Fruit fly (Drosophila melanogaster) whole organism, pupa: ENCODE results near the gene CG9922.

Experiments used
- CG10348 ChIP-seq: fragments of 200-800 bp; sonication (Bioruptor generic); IDR thresholded peaks from 2 replicates; pipeline ENCODE4 v1.3.6; 2022; ENCODE audit warnings: missing biosample characterization, missing genetic modification characterization
- CG12605 ChIP-seq: fragments of 200-800 bp; sonication (Bioruptor generic); IDR thresholded peaks from 2 replicates; pipeline ENCODE4 v1.3.6; 2022; ENCODE audit warnings: missing biosample characterization, missing genetic modification characterization
- CG13204 ChIP-seq: fragments of 200-800 bp; sonication (Bioruptor generic); optimal IDR thresholded peaks from 2 replicates; lab custom pipeline; 2018; ENCODE audit warnings: missing biosample characterization, mild to moderate bottlenecking, missing genetic modification characterization, moderate library complexity
- CG14655 ChIP-seq: fragments of 200-800 bp; sonication (Bioruptor generic); optimal IDR thresholded peaks from 3 replicates; lab custom pipeline; 2017; ENCODE audit warnings: mild to moderate bottlenecking, missing biosample characterization, missing genetic modification reagents, missing genetic modification characterization
- CG15710 ChIP-seq: fragments of 200-800 bp; sonication (Bioruptor generic); optimal IDR thresholded peaks from 2 replicates; lab custom pipeline; 2018; ENCODE audit warnings: missing biosample characterization, mild to moderate bottlenecking, missing genetic modification characterization, moderate library complexity
- CG17806 ChIP-seq: fragments of 200-800 bp; sonication (Bioruptor generic); optimal IDR thresholded peaks from 2 replicates; lab custom pipeline; 2018; ENCODE audit warnings: missing biosample characterization, mild to moderate bottlenecking, missing genetic modification characterization, moderate library complexity
- CG32121 ChIP-seq: fragments of 200-800 bp; sonication (Bioruptor generic); IDR thresholded peaks from 2 replicates; pipeline ENCODE4 v1.3.6; 2022; ENCODE audit warnings: missing biosample characterization, missing genetic modification characterization
- CG34367 ChIP-seq: fragments of 200-800 bp; sonication (Bioruptor generic); optimal IDR thresholded peaks from 2 replicates; lab custom pipeline; 2018; ENCODE audit warnings: missing biosample characterization, mild to moderate bottlenecking, missing genetic modification characterization
- CG4496 ChIP-seq: fragments of 200-800 bp; sonication (Bioruptor generic); IDR thresholded peaks from 3 replicates; pipeline ENCODE4 v1.3.6; 2022; ENCODE audit warnings: missing biosample characterization, missing genetic modification characterization
- CG8159 ChIP-seq: fragments of 200-800 bp; sonication (Bioruptor generic); optimal IDR thresholded peaks from 3 replicates; lab custom pipeline; 2018; ENCODE audit warnings: missing biosample characterization, mild to moderate bottlenecking, missing genetic modification characterization, moderate library complexity
- CG8301 ChIP-seq: fragments of 200-800 bp; sonication (Bioruptor generic); optimal IDR thresholded peaks from 2 replicates; lab custom pipeline; 2018; ENCODE audit warnings: missing biosample characterization, mild to moderate bottlenecking, missing genetic modification characterization
- CG9948 ChIP-seq: fragments of 200-800 bp; sonication (Bioruptor generic); optimal IDR thresholded peaks from 2 replicates; lab custom pipeline; 2018; ENCODE audit warnings: missing biosample characterization, mild to moderate bottlenecking, missing genetic modification characterization, moderate library complexity
- D1 ChIP-seq: fragments of 200-800 bp; sonication (Bioruptor generic); optimal IDR thresholded peaks from 2 replicates; lab custom pipeline; 2018; ENCODE audit warnings: missing biosample characterization, mild to moderate bottlenecking, missing genetic modification characterization, moderate library complexity
- EcR ChIP-seq: fragments of 200-800 bp; sonication (Bioruptor generic); optimal IDR thresholded peaks from 3 replicates; lab custom pipeline; 2019; ENCODE audit warnings: missing biosample characterization, missing genetic modification characterization, mild to moderate bottlenecking, moderate library complexity, missing genetic modification reagents
- Ets98B ChIP-seq: fragments of 200-800 bp; sonication (Bioruptor generic); IDR thresholded peaks from 2 replicates; pipeline ENCODE4 v1.3.6; 2022; ENCODE audit warnings: missing biosample characterization, missing genetic modification characterization
- Pif1A ChIP-seq: fragments of 200-800 bp; sonication (Bioruptor generic); optimal IDR thresholded peaks from 3 replicates; lab custom pipeline; 2016; ENCODE audit warnings: missing biosample characterization, missing genetic modification characterization
- Pif1B ChIP-seq: fragments of 200-800 bp; sonication (Bioruptor generic); optimal IDR thresholded peaks from 3 replicates; lab custom pipeline; 2016; ENCODE audit warnings: missing biosample characterization, missing genetic modification characterization
- Snoo ChIP-seq: fragments of 200-800 bp; sonication (Bioruptor generic); optimal IDR thresholded peaks from 3 replicates; lab custom pipeline; 2017; ENCODE audit warnings: missing biosample characterization, mild to moderate bottlenecking, missing genetic modification characterization, inconsistent platforms
- fd96Ca ChIP-seq: fragments of 200-800 bp; sonication (Bioruptor generic); IDR thresholded peaks from 3 replicates; pipeline ENCODE4 v1.3.6; 2022; ENCODE audit warnings: missing biosample characterization, missing genetic modification characterization
- gl ChIP-seq: fragments of 200-800 bp; sonication (Bioruptor generic); optimal IDR thresholded peaks from 2 replicates; lab custom pipeline; 2018; ENCODE audit warnings: missing biosample characterization, mild to moderate bottlenecking, missing genetic modification characterization
- rn ChIP-seq: fragments of 200-800 bp; sonication (Bioruptor generic); IDR thresholded peaks from 2 replicates; pipeline ENCODE4 v1.3.6; 2022; ENCODE audit warnings: missing biosample characterization, missing genetic modification characterization

The CG9922 gene

dm6 chr3R:14006893-14007255 is 29.3 kb downstream of the CG9922 start:
- TF ChIP-seq CG34367, result peak; percentile 78
- no peak for TF ChIP-seq fd96Ca (GFP tag; lab: Robert Waterston, UW)
- TF ChIP-seq CG17806 (tag; lab: Kevin White, UChicago), result peak; percentile 86
- no peak for TF ChIP-seq CG13204
- TF ChIP-seq rn (GFP tag; lab: Robert Waterston, UW), result peak; percentile 15; the same call in 1 of the 2 replicates
- TF ChIP-seq CG8159 (tag; lab: Kevin White, UChicago), result peak; percentile 92
- TF ChIP-seq CG14655, result peak; percentile 75
- peak; percentile 38 for TF ChIP-seq Pif1B (GFP tag; lab: Kevin White, UChicago)
- no peak for TF ChIP-seq CG12605
- TF ChIP-seq D1, result peak; percentile 88
- TF ChIP-seq CG32121 (GFP tag; lab: Robert Waterston, UW), result no peak
- TF ChIP-seq CG8301, result peak; percentile 65
- peak; percentile 77 for TF ChIP-seq Pif1A (GFP tag; lab: Kevin White, UChicago)
- peak; percentile 15; the same call in 1 of the 3 replicates for TF ChIP-seq CG4496 (GFP tag; lab: Robert Waterston, UW)
- TF ChIP-seq CG9948, result peak; percentile 87
- TF ChIP-seq CG15710, result peak; percentile 87
- no peak for TF ChIP-seq EcR (GFP tag; lab: Kevin White, UChicago)
- TF ChIP-seq Ets98B, result no peak
- peak; percentile 61 for TF ChIP-seq gl (tag; lab: Kevin White, UChicago)
- TF ChIP-seq Snoo (tag; lab: Kevin White, UChicago), result peak; percentile 85
- TF ChIP-seq CG10348 (GFP tag; lab: Robert Waterston, UW), result no peak

- TF ChIP-seq rn (GFP tag; lab: Robert Waterston, UW) (peak; percentile 53), CG12605 (peak; percentile 46; the same call in 1 of the 2 replicates), CG14655 (peak; percentile 22), CG9948 (peak; percentile 51), CG8159 (tag; lab: Kevin White, UChicago) (peak; percentile 77), CG15710 (peak; percentile 76), CG10348 (GFP tag; lab: Robert Waterston, UW) (no peak), Snoo (tag; lab: Kevin White, UChicago) (peak; percentile 74), gl (tag; lab: Kevin White, UChicago) (peak; percentile 72), D1 (peak; percentile 48), Pif1A (GFP tag; lab: Kevin White, UChicago) (peak; percentile 82), CG34367 (peak; percentile 81), EcR (GFP tag; lab: Kevin White, UChicago) (peak; percentile 11), fd96Ca (GFP tag; lab: Robert Waterston, UW) (peak; percentile 63; the same call in 2 of the 3 replicates), Pif1B (GFP tag; lab: Kevin White, UChicago) (peak; percentile 83), CG17806 (tag; lab: Kevin White, UChicago) (peak; percentile 70), CG8301 (peak; percentile 15), CG4496 (GFP tag; lab: Robert Waterston, UW) (peak; percentile 34; the same call in 1 of the 3 replicates), CG32121 (GFP tag; lab: Robert Waterston, UW) (no peak), Ets98B (no peak), CG13204 (peak; percentile 62)
These were observed 29.8 kb downstream of the CG9922 start for dm6 chr3R:14006224-14006892.

- TF ChIP-seq CG8159 (tag; lab: Kevin White, UChicago) (no peak), Pif1B (GFP tag; lab: Kevin White, UChicago) (no peak), D1 (no peak), CG4496 (GFP tag; lab: Robert Waterston, UW) (no peak), CG13204 (no peak), CG15710 (no peak), CG12605 (no peak), rn (GFP tag; lab: Robert Waterston, UW) (no peak), CG9948 (no peak), Pif1A (GFP tag; lab: Kevin White, UChicago) (no peak), CG32121 (GFP tag; lab: Robert Waterston, UW) (no peak), EcR (GFP tag; lab: Kevin White, UChicago) (no peak), Ets98B (no peak), CG17806 (tag; lab: Kevin White, UChicago) (no peak), fd96Ca (GFP tag; lab: Robert Waterston, UW) (no peak), gl (tag; lab: Kevin White, UChicago) (no peak), CG10348 (GFP tag; lab: Robert Waterston, UW) (no peak)
These were observed 31.0 kb downstream of the CG9922 start for dm6 chr3R:14005152-14005551.

- TF ChIP-seq gl (tag; lab: Kevin White, UChicago) (no peak), CG34367 (no peak), CG17806 (tag; lab: Kevin White, UChicago) (no peak), fd96Ca (GFP tag; lab: Robert Waterston, UW) (no peak), CG14655 (no peak), CG8159 (tag; lab: Kevin White, UChicago) (no peak), rn (GFP tag; lab: Robert Waterston, UW) (no peak), D1 (no peak), CG32121 (GFP tag; lab: Robert Waterston, UW) (no peak), CG15710 (no peak), CG4496 (GFP tag; lab: Robert Waterston, UW) (no peak), CG9948 (no peak), Pif1B (GFP tag; lab: Kevin White, UChicago) (peak; percentile 6), CG8301 (no peak), Pif1A (GFP tag; lab: Kevin White, UChicago) (no peak), Ets98B (no peak), CG12605 (no peak), CG10348 (GFP tag; lab: Robert Waterston, UW) (no peak), EcR (GFP tag; lab: Kevin White, UChicago) (peak; percentile 16), Snoo (tag; lab: Kevin White, UChicago) (no peak), CG13204 (peak; percentile 4)
These were observed 32.4 kb downstream of the CG9922 start for dm6 chr3R:14003845-14004244.
